Fruit fly (Drosophila melanogaster) whole organism: ENCODE data around the gene CG12017.

Source experiments
- CG8478 ChIP-seq: fragments of >200 bp; optimal IDR thresholded peaks from 2 replicates; lab custom pipeline; 2018; ENCODE audit warnings: inconsistent platforms
- usp ChIP-seq: fragments of >200 bp; optimal IDR thresholded peaks from 2 replicates; lab custom pipeline; 2017; ENCODE audit warnings: missing biosample characterization, missing genetic modification characterization, mixed read lengths

DNA sequence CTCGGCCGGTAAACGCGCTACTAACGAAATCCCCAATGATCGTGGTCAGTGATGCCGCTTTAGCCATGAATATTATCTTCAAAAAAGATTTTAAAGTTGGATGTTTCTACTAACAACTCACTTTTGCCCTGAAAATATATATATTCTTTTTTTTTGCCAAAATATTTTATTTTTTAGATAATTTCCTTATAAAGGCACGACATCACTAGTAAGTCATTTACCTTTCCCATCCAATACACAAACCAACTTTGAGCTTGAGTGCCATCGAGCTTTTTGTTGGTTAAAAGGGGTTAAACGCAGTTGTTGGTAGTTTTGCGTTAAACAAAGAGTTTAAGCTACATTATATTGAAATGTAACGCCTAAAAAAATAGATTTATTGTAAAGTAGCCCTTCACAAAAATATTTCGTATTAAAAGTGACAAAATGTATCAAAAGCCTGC is 23.1 kb downstream of the CG12017 start, which contains the start of gene CG14968:
- TF ChIP-seq CG8478 (lab: Kevin White, UChicago), result no peak
- TF ChIP-seq usp (GFP tag; lab: Kevin White, UChicago), result no peak
